Worm (Caenorhabditis elegans) whole organism, late embryonic: ENCODE data around the gene R12B2.7.

Experiments used
- C38D4.7 ChIP-seq: fragments of 200-800 bp; sonication (Bioruptor generic); optimal IDR thresholded peaks from 2 replicates; lab custom pipeline; 2018; ENCODE audit warnings: mild to moderate bottlenecking, missing genetic modification characterization, moderate library complexity, missing compliant biosample characterization
- K02D7.2 ChIP-seq: sonication (generic microtip); optimal IDR thresholded peaks from 2 replicates; lab custom pipeline; 2017; ENCODE audit warnings: mild to moderate bottlenecking, missing genetic modification characterization, missing compliant biosample characterization
- K09A11.1 ChIP-seq: sonication (generic microtip); optimal IDR thresholded peaks from 2 replicates; lab custom pipeline; 2017; ENCODE audit warnings: antibody characterized with exemption, mild to moderate bottlenecking, missing genetic modification characterization, missing compliant biosample characterization; ENCODE audit not compliant: insufficient read depth
- T23F11.4 ChIP-seq: fragments of 200-800 bp; sonication (Bioruptor generic); optimal IDR thresholded peaks from 2 replicates; lab custom pipeline; 2018; ENCODE audit warnings: mild to moderate bottlenecking, missing genetic modification characterization, missing compliant biosample characterization
- ahr-1 ChIP-seq: sonication (generic microtip); optimal IDR thresholded peaks from 2 replicates; lab custom pipeline; 2016; ENCODE audit warnings: missing genetic modification characterization, missing compliant biosample characterization
- ceh-14 ChIP-seq: sonication (generic microtip); optimal IDR thresholded peaks from 2 replicates; lab custom pipeline; 2016; ENCODE audit warnings: missing genotype, missing genetic modification characterization, missing compliant biosample characterization
- ceh-18 ChIP-seq: sonication (generic microtip); optimal IDR thresholded peaks from 2 replicates; lab custom pipeline; 2016; ENCODE audit warnings: missing genetic modification characterization, missing compliant biosample characterization
- ceh-19 ChIP-seq: fragments of 200-800 bp; sonication (Bioruptor generic); optimal IDR thresholded peaks from 2 replicates; lab custom pipeline; 2018; ENCODE audit warnings: mild to moderate bottlenecking, missing genetic modification characterization, missing compliant biosample characterization
- ceh-2 ChIP-seq: sonication (generic microtip); optimal IDR thresholded peaks from 2 replicates; lab custom pipeline; 2016; ENCODE audit warnings: missing genotype, missing genetic modification characterization, missing compliant biosample characterization
- ceh-22 ChIP-seq: sonication (generic microtip); optimal IDR thresholded peaks from 2 replicates; lab custom pipeline; 2017; ENCODE audit warnings: missing biosample characterization, missing genetic modification characterization
- ceh-24 ChIP-seq: sonication (generic microtip); optimal IDR thresholded peaks from 2 replicates; lab custom pipeline; 2016; ENCODE audit warnings: mild to moderate bottlenecking, missing genetic modification characterization, missing compliant biosample characterization
- ceh-30 ChIP-seq: fragments of 150-350 bp; optimal IDR thresholded peaks from 2 replicates; lab custom pipeline; 2014; ENCODE audit warnings: missing biosample characterization, missing genetic modification characterization
- ceh-31 ChIP-seq: sonication (generic microtip); optimal IDR thresholded peaks from 2 replicates; lab custom pipeline; 2016; ENCODE audit warnings: missing genetic modification characterization, missing compliant biosample characterization
- ceh-45 ChIP-seq: fragments of 200-800 bp; sonication (Bioruptor generic); IDR thresholded peaks from 2 replicates; pipeline ENCODE4 v1.3.6; 2022; ENCODE audit warnings: missing genetic modification reagents, missing genetic modification characterization, missing compliant biosample characterization
- ceh-48 ChIP-seq: sonication (generic microtip); optimal IDR thresholded peaks from 2 replicates; lab custom pipeline; 2016; ENCODE audit warnings: missing genetic modification characterization, inconsistent platforms, missing compliant biosample characterization
- ceh-9 ChIP-seq: sonication (generic microtip); optimal IDR thresholded peaks from 2 replicates; lab custom pipeline; 2016; ENCODE audit warnings: mild to moderate bottlenecking, missing genetic modification characterization, inconsistent platforms, missing compliant biosample characterization
- che-1 ChIP-seq: sonication (generic microtip); optimal IDR thresholded peaks from 2 replicates; lab custom pipeline; 2016; ENCODE audit warnings: mild to moderate bottlenecking, missing genetic modification characterization, missing compliant biosample characterization
- dmd-4 ChIP-seq: sonication (generic microtip); optimal IDR thresholded peaks from 2 replicates; lab custom pipeline; 2016; ENCODE audit warnings: borderline replicate concordance, missing genetic modification characterization, missing compliant biosample characterization
- dve-1 ChIP-seq: sonication (generic microtip); optimal IDR thresholded peaks from 2 replicates; lab custom pipeline; 2017; ENCODE audit warnings: antibody characterized with exemption, mild to moderate bottlenecking, missing genetic modification characterization, missing compliant biosample characterization
- elt-2 ChIP-seq: sonication (generic microtip); optimal IDR thresholded peaks from 2 replicates; lab custom pipeline; 2016; ENCODE audit warnings: missing genetic modification reagents, missing genetic modification characterization, missing compliant biosample characterization
- elt-4 ChIP-seq: sonication (generic microtip); optimal IDR thresholded peaks from 2 replicates; lab custom pipeline; 2016; ENCODE audit warnings: missing genetic modification characterization, missing compliant biosample characterization
- eyg-1 ChIP-seq: sonication (generic microtip); optimal IDR thresholded peaks from 2 replicates; lab custom pipeline; 2016; ENCODE audit warnings: missing genotype, missing genetic modification characterization, missing compliant biosample characterization
- fax-1 ChIP-seq: sonication (generic microtip); optimal IDR thresholded peaks from 2 replicates; lab custom pipeline; 2016; ENCODE audit warnings: missing genotype, missing genetic modification characterization, missing compliant biosample characterization
- fkh-10 ChIP-seq: fragments of 150-350 bp; optimal IDR thresholded peaks from 2 replicates; lab custom pipeline; 2014; ENCODE audit warnings: missing biosample characterization, missing genetic modification reagents, missing genetic modification characterization
- fkh-6 ChIP-seq: sonication (generic microtip); optimal IDR thresholded peaks from 2 replicates; lab custom pipeline; 2016; ENCODE audit warnings: missing genetic modification characterization, missing compliant biosample characterization
- hlh-13 ChIP-seq: fragments of 200-800 bp; sonication (Bioruptor generic); optimal IDR thresholded peaks from 2 replicates; lab custom pipeline; 2018; ENCODE audit warnings: mild to moderate bottlenecking, missing genetic modification characterization, missing compliant biosample characterization
- hlh-30 ChIP-seq: sonication (generic microtip); optimal IDR thresholded peaks from 2 replicates; lab custom pipeline; 2017; ENCODE audit warnings: antibody characterized with exemption, missing genetic modification characterization, missing compliant biosample characterization; ENCODE audit not compliant: insufficient read depth
- hlh-8 ChIP-seq: sonication (generic microtip); optimal IDR thresholded peaks from 2 replicates; lab custom pipeline; 2016; ENCODE audit warnings: missing genotype, missing genetic modification characterization, missing compliant biosample characterization
- lim-6 ChIP-seq: sonication (generic microtip); optimal IDR thresholded peaks from 2 replicates; lab custom pipeline; 2016; ENCODE audit warnings: missing genetic modification characterization, missing compliant biosample characterization
- lin-11 ChIP-seq: fragments of 200-800 bp; sonication (Bioruptor generic); optimal IDR thresholded peaks from 2 replicates; lab custom pipeline; 2018; ENCODE audit warnings: mild to moderate bottlenecking, missing genetic modification characterization, missing compliant biosample characterization
- nfya-1 ChIP-seq: sonication (generic microtip); optimal IDR thresholded peaks from 2 replicates; lab custom pipeline; 2017; ENCODE audit warnings: missing genetic modification characterization, mild to moderate bottlenecking, missing compliant biosample characterization, antibody characterized with exemption, moderate library complexity
- nhr-11 ChIP-seq: fragments of 150-350 bp; optimal IDR thresholded peaks from 2 replicates; lab custom pipeline; 2014; ENCODE audit warnings: missing biosample characterization, missing genetic modification characterization
- nhr-232 ChIP-seq: sonication (generic microtip); optimal IDR thresholded peaks from 2 replicates; lab custom pipeline; 2016; ENCODE audit warnings: missing genetic modification characterization, missing compliant biosample characterization
- npax-4 ChIP-seq: sonication (generic microtip); optimal IDR thresholded peaks from 2 replicates; lab custom pipeline; 2016; ENCODE audit warnings: missing genetic modification characterization, missing compliant biosample characterization
- pag-3 ChIP-seq: sonication (generic microtip); optimal IDR thresholded peaks from 2 replicates; lab custom pipeline; 2016; ENCODE audit warnings: missing compliant biosample characterization, missing genetic modification characterization, borderline replicate concordance
- pha-2 ChIP-seq: sonication (generic microtip); optimal IDR thresholded peaks from 2 replicates; lab custom pipeline; 2017; ENCODE audit warnings: mild to moderate bottlenecking, missing genetic modification characterization, missing compliant biosample characterization
- pha-4 ChIP-seq: fragments of 150-350 bp; optimal IDR thresholded peaks from 2 replicates; lab custom pipeline; 2018; ENCODE audit warnings: missing biosample characterization, missing genetic modification reagents, missing genetic modification characterization
- pqm-1 ChIP-seq: sonication (generic microtip); optimal IDR thresholded peaks from 2 replicates; lab custom pipeline; 2016; ENCODE audit warnings: missing genetic modification characterization, missing compliant biosample characterization
- pros-1 ChIP-seq: fragments of 150-350 bp; optimal IDR thresholded peaks from 2 replicates; lab custom pipeline; 2014; ENCODE audit warnings: missing biosample characterization, missing genetic modification reagents, missing genetic modification characterization
- ref-2 ChIP-seq: sonication (generic microtip); optimal IDR thresholded peaks from 2 replicates; lab custom pipeline; 2016; ENCODE audit warnings: missing genetic modification characterization, missing compliant biosample characterization
- rnt-1 ChIP-seq: sonication (generic microtip); optimal IDR thresholded peaks from 2 replicates; lab custom pipeline; 2016; ENCODE audit warnings: missing genetic modification characterization, missing compliant biosample characterization
- sdc-2 ChIP-seq: sonication (generic microtip); optimal IDR thresholded peaks from 2 replicates; lab custom pipeline; 2016; ENCODE audit warnings: missing genotype, missing genetic modification characterization, missing compliant biosample characterization
- sox-4 ChIP-seq: sonication (generic microtip); optimal IDR thresholded peaks from 2 replicates; lab custom pipeline; 2017; ENCODE audit warnings: mild to moderate bottlenecking, missing genetic modification characterization, inconsistent platforms, missing compliant biosample characterization
- tbx-2 ChIP-seq: sonication (generic microtip); optimal IDR thresholded peaks from 2 replicates; lab custom pipeline; 2016; ENCODE audit warnings: missing genetic modification characterization, missing compliant biosample characterization
- tbx-7 ChIP-seq: sonication (generic microtip); optimal IDR thresholded peaks from 2 replicates; lab custom pipeline; 2016; ENCODE audit warnings: missing genotype, missing genetic modification characterization, missing compliant biosample characterization
- ttx-3 ChIP-seq: sonication (generic microtip); optimal IDR thresholded peaks from 2 replicates; lab custom pipeline; 2016; ENCODE audit warnings: missing genetic modification reagents, missing genetic modification characterization, missing compliant biosample characterization
- unc-42 ChIP-seq: sonication (generic microtip); optimal IDR thresholded peaks from 2 replicates; lab custom pipeline; 2016; ENCODE audit warnings: missing genotype, missing genetic modification characterization, missing compliant biosample characterization
- unc-55 ChIP-seq: sonication (generic microtip); optimal IDR thresholded peaks from 2 replicates; lab custom pipeline; 2017; ENCODE audit warnings: missing biosample characterization, missing genetic modification reagents, missing genetic modification characterization
- unc-86 ChIP-seq: sonication (generic microtip); optimal IDR thresholded peaks from 2 replicates; lab custom pipeline; 2016; ENCODE audit warnings: missing genetic modification characterization, missing compliant biosample characterization
- ztf-16 ChIP-seq: sonication (generic microtip); optimal IDR thresholded peaks from 2 replicates; lab custom pipeline; 2017; ENCODE audit warnings: missing genetic modification characterization, missing compliant biosample characterization

Gene R12B2.7

ce11 chrIII:5814799-5815198, at the start of gene R12B2.7:
Gene R12B2.7, plus strand, starts transcription at chrIII:5815045.
- no peak for TF ChIP-seq pros-1 (tag; lab: Kevin White, UChicago)
- no peak for TF ChIP-seq ceh-14 (tag; lab: Kevin White, UChicago)
- no peak for TF ChIP-seq unc-86 (tag; lab: Kevin White, UChicago)
- TF ChIP-seq ceh-45 (GFP tag; lab: Robert Waterston, UW): no peak
- TF ChIP-seq ceh-24 (tag; lab: Kevin White, UChicago): no peak
- no peak for TF ChIP-seq hlh-30
- no peak for TF ChIP-seq ztf-16 (tag; lab: Kevin White, UChicago)
- TF ChIP-seq unc-55: peak; percentile 34
- no peak for TF ChIP-seq sox-4 (tag; lab: Kevin White, UChicago)
- peak; percentile 13 for TF ChIP-seq tbx-2
- no peak for TF ChIP-seq ttx-3 (tag; lab: Kevin White, UChicago)
- no peak for TF ChIP-seq pha-2 (tag; lab: Kevin White, UChicago)
- TF ChIP-seq ceh-31 (tag; lab: Kevin White, UChicago): no peak
- TF ChIP-seq ceh-30 (tag; lab: Kevin White, UChicago): no peak

ce11 chrIII:5769726-5770235, 45.1 kb upstream of the R12B2.7 start, which contains the start of gene cutl-23:
Gene cutl-23, plus strand, starts transcription at chrIII:5770185.
- TF ChIP-seq elt-4 (tag; lab: Kevin White, UChicago) (no peak), hlh-30 (no peak), ceh-24 (tag; lab: Kevin White, UChicago) (no peak), pag-3 (tag; lab: Kevin White, UChicago) (no peak), ref-2 (no peak), sdc-2 (tag; lab: Kevin White, UChicago) (peak; percentile 41), T23F11.4 (GFP tag; lab: Kevin White, UChicago) (peak; percentile 65), K02D7.2 (peak; percentile 40), dmd-4 (tag; lab: Kevin White, UChicago) (peak; percentile 57), elt-2 (tag; lab: Kevin White, UChicago) (no peak), pha-4 (tag; lab: Kevin White, UChicago) (no peak), C38D4.7 (GFP tag; lab: Kevin White, UChicago) (peak; percentile 19), fkh-10 (no peak), ceh-9 (tag; lab: Kevin White, UChicago) (peak; percentile 34), K09A11.1 (no peak), lim-6 (no peak), rnt-1 (no peak), unc-86 (tag; lab: Kevin White, UChicago) (no peak), fkh-6 (tag; lab: Kevin White, UChicago) (peak; percentile 33), hlh-8 (tag; lab: Kevin White, UChicago) (no peak), ahr-1 (tag; lab: Kevin White, UChicago) (no peak), nhr-232 (tag; lab: Kevin White, UChicago) (peak; percentile 35), che-1 (peak; percentile 59), pha-2 (tag; lab: Kevin White, UChicago) (peak; percentile 26), dve-1 (tag; lab: Kevin White, UChicago) (no peak), nfya-1 (tag; lab: Kevin White, UChicago) (peak; percentile 23), ceh-19 (GFP tag; lab: Kevin White, UChicago) (no peak), nhr-11 (tag; lab: Kevin White, UChicago) (no peak), eyg-1 (tag; lab: Kevin White, UChicago) (no peak), unc-42 (no peak), ceh-14 (tag; lab: Kevin White, UChicago) (no peak), ceh-48 (tag; lab: Kevin White, UChicago) (peak; percentile 42), ceh-18 (tag; lab: Kevin White, UChicago) (no peak), ceh-22 (no peak), ceh-31 (tag; lab: Kevin White, UChicago) (peak; percentile 50), sox-4 (tag; lab: Kevin White, UChicago) (peak; percentile 58), unc-55 (no peak), ceh-2 (tag; lab: Kevin White, UChicago) (no peak), lin-11 (peak; percentile 27), pqm-1 (tag; lab: Kevin White, UChicago) (no peak), tbx-7 (tag; lab: Kevin White, UChicago) (no peak), npax-4 (tag; lab: Kevin White, UChicago) (no peak), fax-1 (tag; lab: Kevin White, UChicago) (peak; percentile 22), hlh-13 (GFP tag; lab: Kevin White, UChicago) (no peak)
